Fruit fly (Drosophila melanogaster) whole organism, embryonic: ENCODE measurements around the gene enc.

Experiments used
- BEAF-32 ChIP-seq: fragments of 200-800 bp; sonication (Bioruptor generic); optimal IDR thresholded peaks from 3 replicates; lab custom pipeline; 2017; ENCODE audit warnings: missing biosample characterization, missing genetic modification characterization, mild to moderate bottlenecking, moderate library complexity, missing genetic modification reagents
- BtbVII ChIP-seq: fragments of 200-800 bp; sonication (Bioruptor generic); optimal IDR thresholded peaks from 3 replicates; lab custom pipeline; 2017; ENCODE audit warnings: missing biosample characterization, mild to moderate bottlenecking, missing genetic modification characterization
- CG10267 ChIP-seq: fragments of 200-800 bp; sonication (Bioruptor generic); optimal IDR thresholded peaks from 2 replicates; lab custom pipeline; 2018; ENCODE audit warnings: missing biosample characterization, mild to moderate bottlenecking, missing genetic modification characterization, moderate library complexity
- CG10321 ChIP-seq: fragments of 200-800 bp; sonication (Bioruptor generic); IDR thresholded peaks from 2 replicates; pipeline ENCODE4 v1.3.6; 2022; ENCODE audit warnings: missing biosample characterization, missing genetic modification characterization
- CG13775 ChIP-seq: fragments of 200-800 bp; sonication (Bioruptor generic); optimal IDR thresholded peaks from 3 replicates; lab custom pipeline; 2017; ENCODE audit warnings: missing biosample characterization, mild to moderate bottlenecking, missing genetic modification characterization
- CG15011 ChIP-seq: fragments of 200-800 bp; sonication (Bioruptor generic); optimal IDR thresholded peaks from 3 replicates; lab custom pipeline; 2018; ENCODE audit warnings: missing biosample characterization, mild to moderate bottlenecking, missing genetic modification characterization
- CG15269 ChIP-seq: fragments of 200-800 bp; sonication (Bioruptor generic); optimal IDR thresholded peaks from 2 replicates; lab custom pipeline; 2018; ENCODE audit warnings: missing biosample characterization, mild to moderate bottlenecking, missing genetic modification characterization, moderate library complexity
- CG15696 ChIP-seq: fragments of 200-800 bp; sonication (Bioruptor generic); optimal IDR thresholded peaks from 2 replicates; lab custom pipeline; 2019; ENCODE audit warnings: missing biosample characterization, mild to moderate bottlenecking, missing genetic modification characterization, moderate library complexity
- CG16779 ChIP-seq: fragments of 200-800 bp; sonication (Bioruptor generic); IDR thresholded peaks from 2 replicates; pipeline ENCODE4 v1.3.6; 2022; ENCODE audit warnings: missing biosample characterization, missing genetic modification characterization
- CG1792 ChIP-seq: fragments of 200-800 bp; sonication (Bioruptor generic); optimal IDR thresholded peaks from 2 replicates; lab custom pipeline; 2016; ENCODE audit warnings: missing biosample characterization, missing genetic modification characterization
- CG18619 ChIP-seq: fragments of 200-800 bp; sonication (Bioruptor generic); optimal IDR thresholded peaks from 3 replicates; lab custom pipeline; 2017; ENCODE audit warnings: missing biosample characterization, mild to moderate bottlenecking, missing genetic modification characterization
- CG33557 ChIP-seq: fragments of 200-800 bp; sonication (Bioruptor generic); optimal IDR thresholded peaks from 2 replicates; lab custom pipeline; 2019; ENCODE audit warnings: missing biosample characterization, mild to moderate bottlenecking, missing genetic modification characterization, moderate library complexity
- CG3407 ChIP-seq: fragments of 200-800 bp; sonication (Bioruptor generic); optimal IDR thresholded peaks from 2 replicates; lab custom pipeline; 2018; ENCODE audit warnings: missing biosample characterization, mild to moderate bottlenecking, missing genetic modification characterization
- CG4617 ChIP-seq: fragments of 200-800 bp; sonication (Bioruptor generic); optimal IDR thresholded peaks from 3 replicates; lab custom pipeline; 2016; ENCODE audit warnings: missing biosample characterization, missing genetic modification characterization, borderline replicate concordance
- CG4707 ChIP-seq: fragments of 200-800 bp; sonication (Bioruptor generic); optimal IDR thresholded peaks from 2 replicates; lab custom pipeline; 2018; ENCODE audit warnings: missing biosample characterization, mild to moderate bottlenecking, missing genetic modification characterization, moderate library complexity
- CG6791 ChIP-seq: fragments of 200-800 bp; sonication (Bioruptor generic); IDR thresholded peaks from 3 replicates; pipeline ENCODE4 v1.3.6; 2022; ENCODE audit warnings: missing biosample characterization, missing genetic modification characterization; ENCODE audit not compliant: partially characterized antibody
- CG6813 ChIP-seq: fragments of 200-800 bp; sonication (Bioruptor generic); optimal IDR thresholded peaks from 2 replicates; lab custom pipeline; 2017; ENCODE audit warnings: missing biosample characterization, missing genetic modification characterization, mild to moderate bottlenecking, moderate library complexity, missing genetic modification reagents
- CG7271 ChIP-seq: fragments of 200-800 bp; sonication (Bioruptor generic); optimal IDR thresholded peaks from 2 replicates; lab custom pipeline; 2018; ENCODE audit warnings: missing biosample characterization, mild to moderate bottlenecking, missing genetic modification characterization, moderate library complexity
- CG8478 ChIP-seq: fragments of >200 bp; optimal IDR thresholded peaks from 2 replicates; lab custom pipeline; 2018
- CG9727 ChIP-seq: fragments of 200-800 bp; sonication (Bioruptor generic); optimal IDR thresholded peaks from 3 replicates; lab custom pipeline; 2017; ENCODE audit warnings: missing biosample characterization, mild to moderate bottlenecking, missing genetic modification characterization
- CkIIα-i1 ChIP-seq: fragments of 200-800 bp; sonication (Bioruptor generic); IDR thresholded peaks from 2 replicates; pipeline ENCODE4 v1.3.6; 2022; ENCODE audit warnings: missing biosample characterization, missing genetic modification characterization
- Eip74EF ChIP-seq, 2 experiments: fragments of 200-800 bp in 1 of 2; fragments of >200 bp in 1 of 2; sonication (Bioruptor generic) in 1 of 2; optimal IDR thresholded peaks; 2 replicates each; lab custom pipeline; 2017 to 2019; ENCODE audit warnings: missing biosample characterization in 2 of 2, missing genetic modification characterization in 2 of 2, mild to moderate bottlenecking in 1 of 2, moderate library complexity in 1 of 2
- Hey ChIP-seq: fragments of 200-800 bp; sonication (Bioruptor generic); optimal IDR thresholded peaks from 3 replicates; lab custom pipeline; 2018; ENCODE audit warnings: missing biosample characterization, mild to moderate bottlenecking, missing genetic modification characterization
- Hr78 ChIP-seq, 2 experiments: fragments of 200-800 bp in 1 of 2; fragments of >200 bp in 1 of 2; sonication (Bioruptor generic) in 1 of 2; optimal IDR thresholded peaks; 2 replicates each; lab custom pipeline; 2017 to 2019; ENCODE audit warnings: missing biosample characterization in 2 of 2, missing genetic modification characterization in 2 of 2, mild to moderate bottlenecking in 1 of 2, moderate library complexity in 1 of 2
- Jarid2 ChIP-seq: fragments of 200-800 bp; sonication (Bioruptor generic); optimal IDR thresholded peaks from 3 replicates; lab custom pipeline; 2017; ENCODE audit warnings: mild to moderate bottlenecking, missing biosample characterization, missing genetic modification reagents, missing genetic modification characterization
- Mad ChIP-seq: fragments of 200-800 bp; sonication (Bioruptor generic); optimal IDR thresholded peaks from 2 replicates; lab custom pipeline; 2016; ENCODE audit warnings: missing biosample characterization, missing genetic modification characterization
- TFAM ChIP-seq: fragments of 200-800 bp; sonication (Bioruptor generic); optimal IDR thresholded peaks from 2 replicates; lab custom pipeline; 2017; ENCODE audit warnings: missing biosample characterization, missing genetic modification characterization, inconsistent platforms
- Xbp1 ChIP-seq: fragments of 200-800 bp; sonication (Bioruptor generic); optimal IDR thresholded peaks from 3 replicates; lab custom pipeline; 2016; ENCODE audit warnings: missing biosample characterization, mild to moderate bottlenecking, missing genetic modification characterization
- amos ChIP-seq: fragments of 200-800 bp; sonication (Bioruptor generic); IDR thresholded peaks from 2 replicates; pipeline ENCODE4 v1.3.6; 2022; ENCODE audit warnings: missing biosample characterization, missing genetic modification characterization; ENCODE audit not compliant: partially characterized antibody
- bbx ChIP-seq: fragments of 200-800 bp; sonication (Bioruptor generic); IDR thresholded peaks from 2 replicates; pipeline ENCODE4 v1.3.6; 2022; ENCODE audit warnings: missing biosample characterization, missing genetic modification characterization; ENCODE audit not compliant: partially characterized antibody
- dan ChIP-seq: fragments of 200-800 bp; sonication (Bioruptor generic); IDR thresholded peaks from 2 replicates; pipeline ENCODE4 v1.3.6; 2022; ENCODE audit warnings: missing biosample characterization, missing genetic modification characterization
- ems ChIP-seq: fragments of 200-800 bp; sonication (Bioruptor generic); optimal IDR thresholded peaks from 3 replicates; lab custom pipeline; 2016; ENCODE audit warnings: missing biosample characterization, missing genetic modification characterization
- exex ChIP-seq: fragments of 200-800 bp; sonication (Bioruptor generic); optimal IDR thresholded peaks from 4 replicates; lab custom pipeline; 2018; ENCODE audit warnings: missing biosample characterization, mild to moderate bottlenecking, missing genetic modification characterization, moderate library complexity
- eyg ChIP-seq: fragments of 200-800 bp; sonication (Bioruptor generic); optimal IDR thresholded peaks from 3 replicates; lab custom pipeline; 2016; ENCODE audit warnings: missing biosample characterization, missing genetic modification characterization
- gce ChIP-seq: fragments of 200-800 bp; sonication (Bioruptor generic); IDR thresholded peaks from 3 replicates; pipeline ENCODE4 v1.3.6; 2022; ENCODE audit warnings: missing biosample characterization, missing genetic modification characterization
- ham ChIP-seq: fragments of 200-800 bp; sonication (Bioruptor generic); IDR thresholded peaks from 2 replicates; pipeline ENCODE4 v1.3.6; 2022; ENCODE audit warnings: missing biosample characterization, missing genetic modification characterization
- hb ChIP-seq: fragments of 200-800 bp; sonication (Bioruptor generic); IDR thresholded peaks from 3 replicates; pipeline ENCODE4 v1.3.6; 2022; ENCODE audit warnings: missing biosample characterization, missing genetic modification characterization; ENCODE audit not compliant: partially characterized antibody
- ind ChIP-seq: fragments of 200-800 bp; sonication (Bioruptor generic); optimal IDR thresholded peaks from 3 replicates; lab custom pipeline; 2016; ENCODE audit warnings: missing biosample characterization, missing genetic modification characterization
- jigr1 ChIP-seq: fragments of 200-800 bp; sonication (Bioruptor generic); IDR thresholded peaks from 3 replicates; pipeline ENCODE4 v1.3.6; 2022; ENCODE audit warnings: missing biosample characterization, missing genetic modification characterization
- jing ChIP-seq: fragments of 200-800 bp; sonication (Bioruptor generic); optimal IDR thresholded peaks from 2 replicates; lab custom pipeline; 2018; ENCODE audit warnings: missing biosample characterization, mild to moderate bottlenecking, missing genetic modification characterization
- knrl ChIP-seq: fragments of 200-800 bp; sonication (Bioruptor generic); IDR thresholded peaks from 3 replicates; pipeline ENCODE4 v1.3.6; 2022; ENCODE audit warnings: missing biosample characterization, missing genetic modification characterization; ENCODE audit not compliant: partially characterized antibody
- mam ChIP-seq: fragments of 200-800 bp; sonication (Bioruptor generic); optimal IDR thresholded peaks from 3 replicates; lab custom pipeline; 2016; ENCODE audit warnings: missing biosample characterization, missing genetic modification characterization
- pb ChIP-seq: fragments of 200-800 bp; sonication (Bioruptor generic); optimal IDR thresholded peaks from 3 replicates; lab custom pipeline; 2016; ENCODE audit warnings: missing biosample characterization, missing genetic modification characterization
- ranshi ChIP-seq: fragments of 200-800 bp; sonication (Bioruptor generic); IDR thresholded peaks from 2 replicates; pipeline ENCODE4 v1.3.6; 2022; ENCODE audit warnings: missing biosample characterization, missing genetic modification characterization
- rib ChIP-seq: fragments of 200-800 bp; sonication (Bioruptor generic); IDR thresholded peaks from 2 replicates; pipeline ENCODE4 v1.3.6; 2022; ENCODE audit warnings: missing biosample characterization, missing genetic modification characterization
- ro ChIP-seq: fragments of 200-800 bp; sonication (Bioruptor generic); IDR thresholded peaks from 2 replicates; pipeline ENCODE4 v1.3.6; 2022; ENCODE audit warnings: missing biosample characterization, missing genetic modification characterization
- sens ChIP-seq: fragments of 200-800 bp; sonication (Bioruptor generic); peaks from one replicate; lab custom pipeline; 2016; ENCODE audit warnings: missing biosample characterization, missing genetic modification characterization
- so ChIP-seq: fragments of 200-800 bp; sonication (Bioruptor generic); IDR thresholded peaks from 3 replicates; pipeline ENCODE4 v1.3.6; 2022; ENCODE audit warnings: missing biosample characterization, missing genetic modification characterization
- stc ChIP-seq: fragments of 200-800 bp; sonication (Bioruptor generic); IDR thresholded peaks from 2 replicates; pipeline ENCODE4 v1.3.6; 2022; ENCODE audit warnings: missing biosample characterization, missing genetic modification characterization
- stwl ChIP-seq: fragments of 200-800 bp; sonication (Bioruptor generic); optimal IDR thresholded peaks from 3 replicates; lab custom pipeline; 2018; ENCODE audit warnings: missing biosample characterization, mild to moderate bottlenecking, missing genetic modification characterization, moderate library complexity

Gene enc

dm6 chr3L:3816772-3817483 lies 1.6 kb upstream of the enc start (continued):
- no peak for TF ChIP-seq CG15011 (GFP tag; lab: Kevin White, UChicago)
- TF ChIP-seq BtbVII (GFP tag; lab: Kevin White, UChicago): peak; percentile 47
- TF ChIP-seq ro: no peak
- TF ChIP-seq ranshi (GFP tag; lab: Robert Waterston, UW): no peak
- no peak for TF ChIP-seq knrl (GFP tag; lab: Robert Waterston, UW)
- no peak for TF ChIP-seq CG3407 (GFP tag; lab: Kevin White, UChicago)
- TF ChIP-seq ham (GFP tag; lab: Robert Waterston, UW): no peak
- peak; percentile 11 for TF ChIP-seq Hey (tag; lab: Kevin White, UChicago)
- TF ChIP-seq CG10321 (GFP tag; lab: Robert Waterston, UW): no peak
- TF ChIP-seq hb (GFP tag; lab: Robert Waterston, UW): no peak
- no peak for TF ChIP-seq bbx
- no peak for TF ChIP-seq CG4707 (GFP tag; lab: Kevin White, UChicago)
- peak; percentile 1 for TF ChIP-seq CG6813
- TF ChIP-seq eyg (GFP tag; lab: Kevin White, UChicago): no peak
- TF ChIP-seq gce: no peak
- TF ChIP-seq CkIIα-i1 (GFP tag; lab: Robert Waterston, UW): no peak
- no peak for TF ChIP-seq CG6791
- no peak for TF ChIP-seq ems
- no peak for TF ChIP-seq Xbp1 (GFP tag; lab: Kevin White, UChicago)
- no peak for TF ChIP-seq rib
- no peak for TF ChIP-seq stwl (tag; lab: Kevin White, UChicago)
- no peak for TF ChIP-seq CG10267
- no peak for TF ChIP-seq Mad (GFP tag; lab: Kevin White, UChicago)
- TF ChIP-seq CG15269 (tag; lab: Kevin White, UChicago): no peak
- peak; percentile 14 for TF ChIP-seq CG33557 (GFP tag; lab: Kevin White, UChicago)
- no peak for TF ChIP-seq jigr1 (GFP tag; lab: Robert Waterston, UW)
- TF ChIP-seq CG13775: no peak
- no peak for TF ChIP-seq mam (GFP tag; lab: Kevin White, UChicago)
- no peak for TF ChIP-seq so (GFP tag; lab: Robert Waterston, UW)
- TF ChIP-seq Eip74EF (GFP tag; optimal IDR thresholded peaks at IDR 0.05; lab: Kevin White, UChicago): peak in 1 of 2 experiments; percentile 6
- no peak for TF ChIP-seq CG18619 (GFP tag; lab: Kevin White, UChicago)
- no peak for TF ChIP-seq Jarid2
- TF ChIP-seq CG1792: no peak
- no peak for TF ChIP-seq CG8478 (lab: Kevin White, UChicago)
- TF ChIP-seq exex (tag; lab: Kevin White, UChicago): peak; percentile 59
- no peak for TF ChIP-seq jing (GFP tag; lab: Kevin White, UChicago)
- no peak for TF ChIP-seq CG16779
- no peak for TF ChIP-seq amos (GFP tag; lab: Robert Waterston, UW)
- peak in 1 of 2 experiments; percentile 89 for TF ChIP-seq Hr78 (GFP tag; optimal IDR thresholded peaks at IDR 0.05; lab: Kevin White, UChicago)
- TF ChIP-seq CG7271: no peak
- no peak for TF ChIP-seq TFAM (GFP tag; lab: Kevin White, UChicago)
- TF ChIP-seq pb (GFP tag; lab: Kevin White, UChicago): no peak
- no peak for TF ChIP-seq ind
- TF ChIP-seq CG4617: no peak
- TF ChIP-seq CG9727 (GFP tag; lab: Kevin White, UChicago): peak; percentile 12
- TF ChIP-seq BEAF-32 (GFP tag; lab: Kevin White, UChicago): no peak
- peak; percentile 77 for TF ChIP-seq sens (GFP tag; lab: Kevin White, UChicago)
- TF ChIP-seq CG15696: peak; percentile 4
- TF ChIP-seq dan (GFP tag; lab: Robert Waterston, UW): no peak
- TF ChIP-seq stc (GFP tag; lab: Robert Waterston, UW): no peak
